Worm (Caenorhabditis elegans): ENCODE results near the gene acr-15.

DNA sequence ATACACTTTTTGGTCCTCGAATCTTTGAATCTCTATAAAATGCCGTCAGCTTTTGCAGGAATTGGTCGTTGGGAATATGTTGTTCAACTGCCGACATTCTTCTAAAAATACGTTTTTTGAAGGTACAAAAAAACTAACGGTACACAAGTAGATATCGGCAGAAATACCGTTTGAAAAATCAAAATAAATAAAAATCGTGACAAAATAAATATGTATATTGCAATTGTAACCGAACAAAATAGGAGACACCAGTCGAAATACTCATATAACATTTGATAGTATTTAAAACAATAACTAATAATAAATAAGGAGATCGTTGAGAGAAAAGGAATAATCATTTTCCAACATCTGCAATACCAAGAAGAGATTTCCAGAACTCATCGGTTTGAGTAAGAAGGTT lies 12.6 kb downstream of the acr-15 start, which contains the start of gene F25G6.8:
- TF ChIP-seq sea-2 (GFP tag; IDR thresholded peaks at IDR 0.05) (no peak), sptf-2 (GFP tag; optimal IDR thresholded peaks at IDR 0.05) (no peak), unc-62 (GFP tag; optimal IDR thresholded peaks at IDR 0.05) (no peak), Y67H2A.10 (GFP tag; conservative IDR thresholded peaks at IDR 0.05) (no peak), C06A6.2 (GFP tag; conservative IDR thresholded peaks at IDR 0.05) (no peak), let-526 (GFP tag; IDR thresholded peaks at IDR 0.05) (no peak), akir-1 (GFP tag; optimal IDR thresholded peaks at IDR 0.05) (no peak)

Measured in whole organism, young adult.